Worm (Caenorhabditis elegans): Measurements from ENCODE around the gene npax-4.

Gene npax-4

DNA sequence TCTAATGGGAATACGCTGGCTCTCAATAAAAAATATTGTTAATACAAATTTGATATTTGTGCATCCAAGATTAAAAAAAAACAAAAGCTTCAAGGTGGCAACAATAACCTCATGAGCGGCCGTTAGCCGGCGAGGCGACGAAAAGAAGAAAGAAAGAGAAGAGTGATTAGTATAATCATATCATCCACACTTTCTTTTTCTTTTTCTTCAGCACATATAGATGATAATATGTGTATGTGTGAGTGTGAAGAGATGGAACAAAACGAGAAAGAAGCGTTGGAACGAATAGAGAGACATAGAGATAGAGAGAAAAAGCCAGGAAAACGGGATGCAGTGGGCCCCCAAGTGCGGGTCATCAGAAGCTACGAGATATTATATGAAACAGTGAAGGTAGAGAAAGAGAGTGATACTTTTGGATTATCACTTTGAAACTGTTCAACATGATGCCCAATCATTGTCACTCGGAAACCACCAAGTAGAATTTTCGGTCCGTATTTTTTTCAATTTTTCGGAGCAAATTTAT lies 40.6 kb upstream of the npax-4 start:
- no peak for TF ChIP-seq F13C5.2 (tag; optimal IDR thresholded peaks at IDR 0.05)
- no peak for TF ChIP-seq tra-4 (tag; optimal IDR thresholded peaks at IDR 0.05)
- TF ChIP-seq hmbx-1 (tag; optimal IDR thresholded peaks at IDR 0.05) = no peak
- TF ChIP-seq ets-7 (tag; optimal IDR thresholded peaks at IDR 0.05) = no peak
- TF ChIP-seq ama-1 (optimal IDR thresholded peaks at IDR 0.05) = no peak
- TF ChIP-seq hmg-4 (GFP tag; optimal IDR thresholded peaks at IDR 0.05) = no peak
- no peak for TF ChIP-seq B0310.2 (tag; optimal IDR thresholded peaks at IDR 0.05)
- no peak for TF ChIP-seq tbx-37 (GFP tag; conservative IDR thresholded peaks at IDR 0.05)
- no peak for TF ChIP-seq ceh-36 (tag; optimal IDR thresholded peaks at IDR 0.05)
- TF ChIP-seq pes-1 (GFP tag; IDR thresholded peaks at IDR 0.05) = no peak

DNA sequence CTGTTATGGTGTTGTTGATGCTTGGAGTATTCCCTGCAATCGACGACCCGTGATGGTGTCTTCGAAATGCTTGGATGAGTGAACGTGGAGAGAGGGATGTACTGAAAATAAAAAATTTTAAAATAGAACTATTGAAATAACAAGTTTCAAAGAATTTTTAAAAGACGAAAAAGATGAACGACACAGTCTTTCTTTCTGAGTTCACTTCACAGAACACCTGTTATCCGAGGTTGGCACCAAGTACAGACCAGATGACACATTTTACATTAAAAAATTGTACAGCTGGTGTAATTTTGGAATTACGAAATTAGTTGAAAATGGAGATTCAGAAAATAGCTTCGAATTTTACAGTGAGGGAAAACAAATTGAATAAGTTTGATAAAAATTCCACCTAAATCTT lies 39.1 kb upstream of the npax-4 start, which contains the start of gene rap-1:
Gene rap-1, minus strand, starts transcription at position 101 of the 400 bp plus-strand sequence.
- TF ChIP-seq pes-1 (GFP tag; IDR thresholded peaks at IDR 0.05) (no peak), flt-1 (GFP tag; IDR thresholded peaks at IDR 0.05) (no peak), tbx-11 (GFP tag; IDR thresholded peaks at IDR 0.05) (no peak), hnd-1 (tag; optimal IDR thresholded peaks at IDR 0.05) (no peak), hmbx-1 (tag; optimal IDR thresholded peaks at IDR 0.05) (no peak)

DNA sequence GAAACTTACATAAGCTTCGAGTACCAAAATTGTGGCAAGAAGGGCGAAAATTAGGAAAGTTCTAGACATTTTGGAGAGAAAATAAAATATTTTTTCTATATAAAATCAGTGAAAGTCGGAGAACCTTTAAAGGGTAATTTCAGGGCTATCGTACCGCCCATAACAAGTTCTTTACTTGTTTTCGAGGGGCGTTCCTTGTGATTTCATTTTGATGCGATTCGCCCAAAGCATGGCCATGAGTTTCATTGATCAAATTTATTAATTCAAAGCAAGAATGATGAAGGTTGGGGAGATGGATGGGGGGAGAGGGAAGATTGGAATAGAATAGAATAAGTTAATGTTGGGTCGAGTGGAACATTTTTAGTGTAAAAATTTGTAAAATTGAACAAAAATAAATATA lies 36.3 kb upstream of the npax-4 start, which contains the start of gene C27B7.9:
Gene C27B7.9, minus strand, starts transcription at position 101 of the 400 bp plus-strand sequence.
- no peak for TF ChIP-seq pes-1 (GFP tag; IDR thresholded peaks at IDR 0.05)
- TF ChIP-seq aly-1 (tag; optimal IDR thresholded peaks at IDR 0.05) = no peak
- TF ChIP-seq hmbx-1 (tag; optimal IDR thresholded peaks at IDR 0.05) = no peak
- no peak for TF ChIP-seq sea-1 (GFP tag; conservative IDR thresholded peaks at IDR 0.05)
- no peak for TF ChIP-seq ceh-36 (tag; optimal IDR thresholded peaks at IDR 0.05)
- TF ChIP-seq ets-7 (tag; optimal IDR thresholded peaks at IDR 0.05) = no peak
- TF ChIP-seq ama-1 (optimal IDR thresholded peaks at IDR 0.05) = no peak
- TF ChIP-seq tbx-37 (GFP tag; conservative IDR thresholded peaks at IDR 0.05) = no peak
- no peak for TF ChIP-seq F13C5.2 (tag; optimal IDR thresholded peaks at IDR 0.05)
- TF ChIP-seq hnd-1 (tag; optimal IDR thresholded peaks at IDR 0.05) = no peak
- no peak for TF ChIP-seq scrt-1 (GFP tag; IDR thresholded peaks at IDR 0.05)
- TF ChIP-seq tbx-11 (GFP tag; IDR thresholded peaks at IDR 0.05) = no peak
- no peak for TF ChIP-seq hmg-4 (GFP tag; optimal IDR thresholded peaks at IDR 0.05)
- TF ChIP-seq tra-4 (tag; optimal IDR thresholded peaks at IDR 0.05) = no peak
- TF ChIP-seq ceh-13 (GFP tag; optimal IDR thresholded peaks at IDR 0.05) = no peak

DNA sequence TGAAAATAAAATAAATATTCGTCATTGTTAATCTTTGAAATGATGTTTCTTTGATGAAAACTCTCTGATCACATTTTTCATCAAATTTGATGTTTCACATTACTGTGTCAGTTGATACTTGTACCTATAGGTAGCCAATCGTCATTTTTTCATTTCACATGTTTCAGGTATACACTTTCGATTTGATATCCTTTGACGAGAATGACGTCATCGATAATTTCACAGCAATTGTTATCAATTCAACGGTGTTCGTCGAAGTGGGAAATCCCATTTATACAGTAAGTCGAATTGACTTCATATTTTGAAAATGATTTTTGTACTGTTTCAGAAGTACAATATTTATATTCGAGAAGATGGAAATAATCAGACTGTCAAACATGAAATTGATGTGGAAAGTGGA lies 34.5 kb upstream of the npax-4 start:
- TF ChIP-seq ets-7 (tag; optimal IDR thresholded peaks at IDR 0.05) (no peak), scrt-1 (GFP tag; IDR thresholded peaks at IDR 0.05) (no peak), aly-1 (tag; optimal IDR thresholded peaks at IDR 0.05) (no peak), ama-1 (optimal IDR thresholded peaks at IDR 0.05) (no peak), ceh-36 (tag; optimal IDR thresholded peaks at IDR 0.05) (no peak), flt-1 (GFP tag; IDR thresholded peaks at IDR 0.05) (no peak), B0310.2 (tag; optimal IDR thresholded peaks at IDR 0.05) (no peak), sea-1 (GFP tag; conservative IDR thresholded peaks at IDR 0.05) (no peak), hnd-1 (tag; optimal IDR thresholded peaks at IDR 0.05) (no peak), tra-4 (tag; optimal IDR thresholded peaks at IDR 0.05) (no peak), ceh-13 (GFP tag; optimal IDR thresholded peaks at IDR 0.05) (no peak), F13C5.2 (tag; optimal IDR thresholded peaks at IDR 0.05) (no peak), pes-1 (GFP tag; IDR thresholded peaks at IDR 0.05) (no peak), tbx-37 (GFP tag; conservative IDR thresholded peaks at IDR 0.05) (no peak), hmbx-1 (tag; optimal IDR thresholded peaks at IDR 0.05) (no peak), hmg-4 (GFP tag; optimal IDR thresholded peaks at IDR 0.05) (no peak), tbx-11 (GFP tag; IDR thresholded peaks at IDR 0.05) (no peak)

DNA sequence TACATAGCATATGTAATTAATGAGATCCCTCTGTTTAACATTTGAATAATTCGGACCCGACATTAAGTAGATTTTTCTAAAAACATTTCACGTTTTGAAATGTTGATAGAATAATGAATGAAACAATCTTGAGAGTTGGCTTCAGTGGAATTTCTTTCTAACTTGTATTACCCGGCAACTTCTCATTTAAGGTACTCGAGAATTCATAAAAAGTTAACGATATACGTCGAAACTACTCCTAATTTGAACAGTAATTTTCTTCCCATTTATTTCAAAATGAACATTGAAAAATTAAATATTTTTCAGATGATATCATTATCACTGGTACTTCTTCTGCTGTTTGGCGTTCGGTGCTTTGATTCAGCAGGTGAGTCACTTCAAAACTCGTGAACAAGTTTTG lies 27.0 kb upstream of the npax-4 start, which contains the start of gene C27B7.7:
Gene C27B7.7, plus strand, starts transcription at position 301 of the 400 bp plus-strand sequence.
- no peak for TF ChIP-seq hnd-1 (tag; optimal IDR thresholded peaks at IDR 0.05)
- TF ChIP-seq ama-1 (optimal IDR thresholded peaks at IDR 0.05) = no peak
- TF ChIP-seq flt-1 (GFP tag; IDR thresholded peaks at IDR 0.05) = no peak
- TF ChIP-seq hmbx-1 (tag; optimal IDR thresholded peaks at IDR 0.05) = no peak
- no peak for TF ChIP-seq F13C5.2 (tag; optimal IDR thresholded peaks at IDR 0.05)
- no peak for TF ChIP-seq B0310.2 (tag; optimal IDR thresholded peaks at IDR 0.05)
- no peak for TF ChIP-seq scrt-1 (GFP tag; IDR thresholded peaks at IDR 0.05)
- no peak for TF ChIP-seq aly-1 (tag; optimal IDR thresholded peaks at IDR 0.05)
- TF ChIP-seq ets-7 (tag; optimal IDR thresholded peaks at IDR 0.05) = no peak
- no peak for TF ChIP-seq sea-1 (GFP tag; conservative IDR thresholded peaks at IDR 0.05)
- TF ChIP-seq tra-4 (tag; optimal IDR thresholded peaks at IDR 0.05) = no peak
- no peak for TF ChIP-seq ceh-36 (tag; optimal IDR thresholded peaks at IDR 0.05)
- no peak for TF ChIP-seq ceh-13 (GFP tag; optimal IDR thresholded peaks at IDR 0.05)
- no peak for TF ChIP-seq pes-1 (GFP tag; IDR thresholded peaks at IDR 0.05)
- TF ChIP-seq tbx-37 (GFP tag; conservative IDR thresholded peaks at IDR 0.05) = no peak
- no peak for TF ChIP-seq hmg-4 (GFP tag; optimal IDR thresholded peaks at IDR 0.05)
- TF ChIP-seq tbx-11 (GFP tag; IDR thresholded peaks at IDR 0.05) = no peak

DNA sequence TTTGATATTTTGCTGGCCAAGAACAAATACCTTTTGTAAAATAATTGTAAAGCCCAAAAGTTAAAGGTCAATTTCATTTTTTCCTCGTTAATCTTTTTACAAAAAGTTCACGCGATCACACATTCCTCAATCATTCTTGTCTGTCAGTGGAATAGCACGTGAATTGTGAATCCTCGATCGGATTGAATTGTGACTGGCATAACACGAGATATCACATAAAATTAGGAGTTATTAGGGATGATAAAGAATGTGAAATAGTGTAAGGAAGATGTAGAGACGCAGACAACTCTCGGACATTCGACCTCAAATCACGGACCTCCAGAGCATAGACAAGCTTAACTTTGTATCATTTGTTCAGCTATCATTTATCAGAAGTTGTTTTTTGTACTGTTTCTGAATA lies 26.5 kb upstream of the npax-4 start, which contains the start of gene C27B7.6:
Gene C27B7.6, minus strand, starts transcription at position 182 of the 400 bp plus-strand sequence.
- TF ChIP-seq ceh-13 (GFP tag; optimal IDR thresholded peaks at IDR 0.05) = no peak
- TF ChIP-seq sea-1 (GFP tag; conservative IDR thresholded peaks at IDR 0.05) = no peak
- no peak for TF ChIP-seq flt-1 (GFP tag; IDR thresholded peaks at IDR 0.05)
- no peak for TF ChIP-seq hmbx-1 (tag; optimal IDR thresholded peaks at IDR 0.05)
- TF ChIP-seq ceh-36 (tag; optimal IDR thresholded peaks at IDR 0.05) = no peak
- TF ChIP-seq B0310.2 (tag; optimal IDR thresholded peaks at IDR 0.05) = no peak
- TF ChIP-seq hmg-4 (GFP tag; optimal IDR thresholded peaks at IDR 0.05) = no peak
- TF ChIP-seq ets-7 (tag; optimal IDR thresholded peaks at IDR 0.05) = no peak
- TF ChIP-seq scrt-1 (GFP tag; IDR thresholded peaks at IDR 0.05) = no peak
- TF ChIP-seq tbx-11 (GFP tag; IDR thresholded peaks at IDR 0.05) = no peak
- no peak for TF ChIP-seq hnd-1 (tag; optimal IDR thresholded peaks at IDR 0.05)
- TF ChIP-seq pes-1 (GFP tag; IDR thresholded peaks at IDR 0.05) = no peak
- no peak for TF ChIP-seq F13C5.2 (tag; optimal IDR thresholded peaks at IDR 0.05)
- no peak for TF ChIP-seq aly-1 (tag; optimal IDR thresholded peaks at IDR 0.05)
- no peak for TF ChIP-seq ama-1 (optimal IDR thresholded peaks at IDR 0.05)

DNA sequence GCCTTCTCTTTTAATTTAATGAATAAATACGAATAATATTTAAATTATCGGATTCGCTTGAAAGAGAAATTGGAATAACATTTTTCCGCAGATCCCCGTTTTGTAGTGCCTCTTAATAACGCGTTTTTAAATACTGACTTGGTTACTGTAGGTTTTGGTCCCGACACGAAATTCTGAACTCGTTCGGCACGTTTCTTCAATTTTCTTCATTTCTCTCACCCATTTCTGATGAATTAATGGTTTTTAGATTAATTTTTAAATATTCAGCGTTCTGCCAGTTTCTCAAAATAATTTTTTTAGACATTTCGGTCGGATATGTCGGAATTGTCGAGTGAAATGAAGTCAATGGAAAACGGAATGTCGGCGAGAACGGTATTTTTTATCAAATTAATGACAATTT lies 21.6 kb upstream of the npax-4 start, which contains the start of gene C27B7.5:
Gene C27B7.5, plus strand, starts transcription at position 301 of the 400 bp plus-strand sequence.
- TF ChIP-seq ceh-36 (tag; optimal IDR thresholded peaks at IDR 0.05) (no peak), pes-1 (GFP tag; IDR thresholded peaks at IDR 0.05) (no peak), ceh-13 (GFP tag; optimal IDR thresholded peaks at IDR 0.05) (no peak), ets-7 (tag; optimal IDR thresholded peaks at IDR 0.05) (no peak)
